Worm (Caenorhabditis elegans): ENCODE data around the gene gex-2.

The gex-2 gene

ce11 chrIV:584039-584438 lies 11.5 kb downstream of the gex-2 start:
- TF ChIP-seq B0310.2 (tag; optimal IDR thresholded peaks at IDR 0.05) (no peak), tra-4 (tag; optimal IDR thresholded peaks at IDR 0.05) (no peak), aly-1 (tag; optimal IDR thresholded peaks at IDR 0.05) (no peak), flt-1 (GFP tag; IDR thresholded peaks at IDR 0.05) (no peak), sea-1 (GFP tag; conservative IDR thresholded peaks at IDR 0.05) (no peak), scrt-1 (GFP tag; IDR thresholded peaks at IDR 0.05) (no peak), F13C5.2 (tag; optimal IDR thresholded peaks at IDR 0.05) (no peak), tbx-37 (GFP tag; conservative IDR thresholded peaks at IDR 0.05) (no peak), ceh-13 (GFP tag; optimal IDR thresholded peaks at IDR 0.05) (no peak), ama-1 (optimal IDR thresholded peaks at IDR 0.05) (no peak), ets-7 (tag; optimal IDR thresholded peaks at IDR 0.05) (no peak), ceh-36 (tag; optimal IDR thresholded peaks at IDR 0.05) (no peak), hmg-4 (GFP tag; optimal IDR thresholded peaks at IDR 0.05) (no peak), hnd-1 (tag; optimal IDR thresholded peaks at IDR 0.05) (no peak)

DNA sequence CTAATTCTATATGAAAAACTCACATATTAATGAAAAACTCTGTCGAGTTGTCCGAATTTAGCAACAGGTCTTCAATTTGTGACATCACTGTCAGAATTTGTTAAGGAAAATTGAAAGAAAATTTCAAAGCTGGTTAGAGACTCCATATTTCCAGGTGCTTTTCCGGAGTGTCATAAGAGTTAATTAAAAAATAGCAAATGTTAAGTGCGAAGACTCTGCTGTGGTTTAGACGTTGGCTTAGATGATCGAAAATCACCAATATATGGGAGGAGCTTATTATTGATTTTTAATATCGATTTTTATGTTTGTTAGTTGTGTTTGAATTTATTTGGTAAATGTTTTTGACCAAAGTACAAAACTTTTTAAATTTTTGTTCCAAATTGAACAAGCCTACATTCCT lies 15.2 kb downstream of the gex-2 start, which contains the start of gene C18H7.12:
C18H7.12 (minus strand) TSS at position 101 of the 400 bp plus-strand sequence.
- TF ChIP-seq flt-1 (GFP tag; IDR thresholded peaks at IDR 0.05) (no peak), B0310.2 (tag; optimal IDR thresholded peaks at IDR 0.05) (no peak), ama-1 (optimal IDR thresholded peaks at IDR 0.05) (no peak), scrt-1 (GFP tag; IDR thresholded peaks at IDR 0.05) (no peak), aly-1 (tag; optimal IDR thresholded peaks at IDR 0.05) (no peak), pes-1 (GFP tag; IDR thresholded peaks at IDR 0.05) (no peak), tbx-11 (GFP tag; IDR thresholded peaks at IDR 0.05) (no peak), hmbx-1 (tag; optimal IDR thresholded peaks at IDR 0.05) (no peak), ceh-13 (GFP tag; optimal IDR thresholded peaks at IDR 0.05) (no peak), tbx-37 (GFP tag; conservative IDR thresholded peaks at IDR 0.05) (no peak), ets-7 (tag; optimal IDR thresholded peaks at IDR 0.05) (no peak), ceh-36 (tag; optimal IDR thresholded peaks at IDR 0.05) (no peak), F13C5.2 (tag; optimal IDR thresholded peaks at IDR 0.05) (no peak), hnd-1 (tag; optimal IDR thresholded peaks at IDR 0.05) (no peak), sea-1 (GFP tag; conservative IDR thresholded peaks at IDR 0.05) (no peak), hmg-4 (GFP tag; optimal IDR thresholded peaks at IDR 0.05) (no peak), tra-4 (tag; optimal IDR thresholded peaks at IDR 0.05) (no peak)

DNA sequence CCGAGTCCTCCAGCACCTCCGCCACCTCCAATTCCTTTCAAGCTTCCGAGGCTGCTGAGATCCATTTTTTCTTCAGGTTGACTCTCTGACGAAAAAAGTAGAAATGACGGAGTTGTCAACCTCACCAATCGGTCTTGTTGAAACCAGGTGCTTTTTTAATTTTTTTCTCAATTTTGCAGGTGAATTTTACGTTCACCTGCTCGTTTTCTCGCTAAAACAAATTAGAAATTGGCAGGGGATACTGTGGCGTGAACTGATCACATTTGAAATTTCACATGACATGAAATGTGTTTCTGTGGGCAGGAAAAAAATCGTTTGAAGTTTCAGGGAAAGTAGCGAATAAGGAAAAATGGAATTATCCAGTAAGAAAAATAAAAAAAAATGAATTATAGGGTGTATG lies 19.8 kb downstream of the gex-2 start, which contains the start of gene C18H7.6:
C18H7.6 (minus strand) TSS at position 104 of the 400 bp plus-strand sequence.
- TF ChIP-seq pes-1 (GFP tag; IDR thresholded peaks at IDR 0.05): no peak
- TF ChIP-seq flt-1 (GFP tag; IDR thresholded peaks at IDR 0.05): no peak
- no peak for TF ChIP-seq aly-1 (tag; optimal IDR thresholded peaks at IDR 0.05)
- no peak for TF ChIP-seq tbx-37 (GFP tag; conservative IDR thresholded peaks at IDR 0.05)
- TF ChIP-seq ama-1 (optimal IDR thresholded peaks at IDR 0.05): no peak
- no peak for TF ChIP-seq sea-1 (GFP tag; conservative IDR thresholded peaks at IDR 0.05)
- no peak for TF ChIP-seq ets-7 (tag; optimal IDR thresholded peaks at IDR 0.05)
- no peak for TF ChIP-seq ceh-36 (tag; optimal IDR thresholded peaks at IDR 0.05)
- no peak for TF ChIP-seq hmg-4 (GFP tag; optimal IDR thresholded peaks at IDR 0.05)
- TF ChIP-seq hnd-1 (tag; optimal IDR thresholded peaks at IDR 0.05): no peak
- TF ChIP-seq tra-4 (tag; optimal IDR thresholded peaks at IDR 0.05): no peak
- no peak for TF ChIP-seq F13C5.2 (tag; optimal IDR thresholded peaks at IDR 0.05)
- TF ChIP-seq scrt-1 (GFP tag; IDR thresholded peaks at IDR 0.05): no peak
- TF ChIP-seq tbx-11 (GFP tag; IDR thresholded peaks at IDR 0.05): no peak
- TF ChIP-seq B0310.2 (tag; optimal IDR thresholded peaks at IDR 0.05): no peak
- no peak for TF ChIP-seq ceh-13 (GFP tag; optimal IDR thresholded peaks at IDR 0.05)
- TF ChIP-seq hmbx-1 (tag; optimal IDR thresholded peaks at IDR 0.05): no peak

DNA sequence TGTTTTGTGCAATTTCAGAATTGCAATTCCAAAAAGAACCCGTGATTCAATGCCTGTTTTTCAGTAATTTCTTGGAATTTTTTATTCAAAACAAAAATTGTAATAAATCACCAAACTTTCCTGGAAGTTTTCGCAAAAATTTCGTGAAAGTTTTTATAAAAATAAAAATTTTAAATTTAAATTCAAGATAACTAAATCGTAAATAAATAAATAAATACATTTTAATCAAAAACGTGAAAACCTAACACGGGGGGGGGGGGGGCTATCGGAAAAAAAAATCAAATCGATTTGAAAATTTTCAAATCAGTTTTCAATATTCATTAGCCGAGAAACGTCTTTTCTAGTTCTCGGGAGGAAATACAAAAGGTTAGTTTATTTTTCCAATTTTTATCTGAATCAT lies 20.5 kb downstream of the gex-2 start, which contains the start of gene C18H7.4:
C18H7.4 (plus strand) TSS at position 301 of the 400 bp plus-strand sequence.
- TF ChIP-seq aly-1 (tag; optimal IDR thresholded peaks at IDR 0.05): no peak
- no peak for TF ChIP-seq pes-1 (GFP tag; IDR thresholded peaks at IDR 0.05)
- TF ChIP-seq tbx-11 (GFP tag; IDR thresholded peaks at IDR 0.05): no peak
- TF ChIP-seq ets-7 (tag; optimal IDR thresholded peaks at IDR 0.05): no peak
- TF ChIP-seq sea-1 (GFP tag; conservative IDR thresholded peaks at IDR 0.05): no peak
- no peak for TF ChIP-seq hmbx-1 (tag; optimal IDR thresholded peaks at IDR 0.05)
- TF ChIP-seq tra-4 (tag; optimal IDR thresholded peaks at IDR 0.05): no peak
- no peak for TF ChIP-seq flt-1 (GFP tag; IDR thresholded peaks at IDR 0.05)
- TF ChIP-seq F13C5.2 (tag; optimal IDR thresholded peaks at IDR 0.05): no peak
- TF ChIP-seq scrt-1 (GFP tag; IDR thresholded peaks at IDR 0.05): no peak
- TF ChIP-seq B0310.2 (tag; optimal IDR thresholded peaks at IDR 0.05): no peak
- TF ChIP-seq ama-1 (optimal IDR thresholded peaks at IDR 0.05): no peak

ce11 chrIV:594840-595239 lies 22.3 kb downstream of the gex-2 start:
- TF ChIP-seq tbx-37 (GFP tag; conservative IDR thresholded peaks at IDR 0.05): no peak
- no peak for TF ChIP-seq aly-1 (tag; optimal IDR thresholded peaks at IDR 0.05)
- no peak for TF ChIP-seq ceh-36 (tag; optimal IDR thresholded peaks at IDR 0.05)
- TF ChIP-seq sea-1 (GFP tag; conservative IDR thresholded peaks at IDR 0.05): no peak
- TF ChIP-seq tra-4 (tag; optimal IDR thresholded peaks at IDR 0.05): no peak
- no peak for TF ChIP-seq tbx-11 (GFP tag; IDR thresholded peaks at IDR 0.05)
- no peak for TF ChIP-seq flt-1 (GFP tag; IDR thresholded peaks at IDR 0.05)
- no peak for TF ChIP-seq hmg-4 (GFP tag; optimal IDR thresholded peaks at IDR 0.05)
- TF ChIP-seq pes-1 (GFP tag; IDR thresholded peaks at IDR 0.05): no peak
- TF ChIP-seq ets-7 (tag; optimal IDR thresholded peaks at IDR 0.05): no peak
- no peak for TF ChIP-seq B0310.2 (tag; optimal IDR thresholded peaks at IDR 0.05)
- no peak for TF ChIP-seq ama-1 (optimal IDR thresholded peaks at IDR 0.05)
- TF ChIP-seq hmbx-1 (tag; optimal IDR thresholded peaks at IDR 0.05): no peak
- no peak for TF ChIP-seq scrt-1 (GFP tag; IDR thresholded peaks at IDR 0.05)

DNA sequence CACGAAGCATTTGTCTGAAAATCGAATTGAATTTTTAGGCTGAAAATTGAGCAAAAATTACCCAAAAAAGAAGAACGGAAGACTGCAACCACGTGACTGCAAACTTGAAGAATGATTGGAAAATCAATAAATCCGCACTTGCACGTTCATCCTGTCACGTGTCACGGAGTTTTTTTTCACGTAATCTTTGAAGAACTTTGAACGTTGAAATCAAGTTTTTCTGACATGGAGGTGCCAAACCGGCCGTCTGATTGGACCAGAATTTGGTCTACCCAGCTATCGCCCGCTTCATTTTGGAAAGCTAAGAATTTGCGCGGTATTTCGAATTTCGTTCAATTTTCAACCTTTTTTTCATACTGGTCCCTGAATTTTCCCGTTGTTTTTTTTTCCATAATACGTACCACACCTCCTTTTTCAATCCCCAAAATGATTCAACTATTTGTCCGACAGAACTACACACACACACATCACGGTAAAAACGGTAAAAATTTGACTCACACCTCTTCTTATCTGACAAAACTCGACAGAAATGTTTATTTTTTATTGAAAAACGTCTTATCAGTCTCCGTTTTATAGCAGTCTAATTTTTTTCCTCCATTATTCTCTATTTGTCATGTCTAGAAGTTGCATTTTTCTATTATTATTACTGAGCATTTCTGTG lies 23.9 kb downstream of the gex-2 start, which contains the start of the genes C18H7.7 and C18H7.11:
C18H7.7 (minus strand) TSS at position 101 of the 661 bp plus-strand sequence.
C18H7.11 (plus strand) TSS at position 611 of the 661 bp plus-strand sequence.
- no peak for TF ChIP-seq F13C5.2 (tag; optimal IDR thresholded peaks at IDR 0.05)

ce11 chrIV:601595-601994 lies 29.0 kb downstream of the gex-2 start, which contains the start of gene srt-59:
Gene srt-59, minus strand, starts transcription at chrIV:601695.
- TF ChIP-seq pes-1 (GFP tag; IDR thresholded peaks at IDR 0.05) (no peak), B0310.2 (tag; optimal IDR thresholded peaks at IDR 0.05) (no peak), ama-1 (optimal IDR thresholded peaks at IDR 0.05) (no peak), ets-7 (tag; optimal IDR thresholded peaks at IDR 0.05) (no peak), ceh-13 (GFP tag; optimal IDR thresholded peaks at IDR 0.05) (no peak), tbx-11 (GFP tag; IDR thresholded peaks at IDR 0.05) (no peak), F13C5.2 (tag; optimal IDR thresholded peaks at IDR 0.05) (no peak), hmbx-1 (tag; optimal IDR thresholded peaks at IDR 0.05) (no peak), hnd-1 (tag; optimal IDR thresholded peaks at IDR 0.05) (no peak), tbx-37 (GFP tag; conservative IDR thresholded peaks at IDR 0.05) (no peak), scrt-1 (GFP tag; IDR thresholded peaks at IDR 0.05) (no peak), flt-1 (GFP tag; IDR thresholded peaks at IDR 0.05) (no peak), hmg-4 (GFP tag; optimal IDR thresholded peaks at IDR 0.05) (no peak), sea-1 (GFP tag; conservative IDR thresholded peaks at IDR 0.05) (no peak), tra-4 (tag; optimal IDR thresholded peaks at IDR 0.05) (no peak), ceh-36 (tag; optimal IDR thresholded peaks at IDR 0.05) (no peak), aly-1 (tag; optimal IDR thresholded peaks at IDR 0.05) (no peak)

All from whole organism, early embryonic.